Worm (Caenorhabditis elegans) whole organism, L1 larva: ENCODE measurements around the gene hpo-39.
A peak's percentile ranks its signal among the peaks of the same experiment; 100 is the strongest.

Source experiments
- efl-1 ChIP-seq, 4 experiments: fragments of 150-350 bp; optimal IDR thresholded peaks in 3 of 4; peaks in 1 of 4; 1 replicate in 1 of 4; 2 replicates in 3 of 4; lab custom pipeline; 2014; ENCODE audit warnings: missing biosample characterization in 2 of 4, missing genetic modification characterization in 2 of 4, missing genetic modification reagents in 2 of 4
- egl-27 ChIP-seq, 2 experiments: fragments of 150-350 bp in 1 of 2; sonication (generic microtip); optimal IDR thresholded peaks; 3 replicates each; lab custom pipeline; 2017 to 2018; ENCODE audit warnings: missing biosample characterization in 2 of 2, missing genetic modification characterization in 2 of 2, missing genetic modification reagents in 2 of 2
- fkh-8 ChIP-seq: sonication (generic microtip); optimal IDR thresholded peaks from 2 replicates; lab custom pipeline; 2016; ENCODE audit warnings: mild to moderate bottlenecking, missing genetic modification characterization, missing compliant biosample characterization
- fos-1 ChIP-seq: fragments of 150-350 bp; optimal IDR thresholded peaks from 2 replicates; lab custom pipeline; 2014; ENCODE audit warnings: missing biosample characterization, missing genetic modification characterization
- nhr-77 ChIP-seq: fragments of 150-350 bp; optimal IDR thresholded peaks from 2 replicates; lab custom pipeline; 2014; ENCODE audit warnings: missing biosample characterization, missing genetic modification characterization
- sptf-1 ChIP-seq: fragments of 150-350 bp; optimal IDR thresholded peaks from 2 replicates; lab custom pipeline; 2014; ENCODE audit warnings: missing biosample characterization, missing genetic modification characterization
- ztf-11 ChIP-seq, 2 experiments: sonication (generic microtip); optimal IDR thresholded peaks; 2 replicates each; lab custom pipeline; 2016 to 2017; ENCODE audit warnings: missing genetic modification characterization in 2 of 2, missing biosample characterization in 1 of 2, missing compliant biosample characterization in 1 of 2

DNA sequence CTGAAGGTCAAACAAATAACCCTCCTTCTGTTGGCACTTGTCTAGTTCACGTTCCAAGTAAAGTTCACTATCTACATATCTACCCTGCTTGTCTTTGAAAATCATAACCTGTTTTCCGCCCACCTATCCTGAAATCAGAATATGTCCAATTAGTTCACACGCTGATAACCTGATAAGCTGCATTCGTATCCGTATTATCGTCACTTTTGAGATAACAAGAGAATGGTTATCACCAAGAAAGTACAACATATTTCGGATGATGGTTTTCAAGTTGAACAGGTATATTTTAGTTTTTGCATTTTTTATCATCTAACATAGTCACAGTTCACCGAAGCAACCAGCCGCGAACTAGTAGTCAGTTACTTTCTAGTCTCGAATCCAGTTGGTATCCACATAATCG, 17.1 kb upstream of the hpo-39 start:
- no peak for TF ChIP-seq efl-1 (optimal IDR thresholded peaks at IDR 0.05; lab: Kevin White, UChicago)
- peak in 1 of 2 experiments; percentile 87 for TF ChIP-seq efl-1 (GFP tag; optimal IDR thresholded peaks at IDR 0.05 in 1 of 2; lab: Kevin White, UChicago)
- no peak for TF ChIP-seq ztf-11 (tag; optimal IDR thresholded peaks at IDR 0.05; lab: Kevin White, UChicago)
- TF ChIP-seq egl-27 (tag; optimal IDR thresholded peaks at IDR 0.05; lab: Kevin White, UChicago): no peak
- no peak for TF ChIP-seq fos-1 (tag; lab: Kevin White, UChicago)
- no peak for TF ChIP-seq nhr-77 (tag; lab: Kevin White, UChicago)
- TF ChIP-seq sptf-1 (tag; lab: Kevin White, UChicago): no peak
- TF ChIP-seq fkh-8 (tag; lab: Kevin White, UChicago): no peak
